Fruit fly (Drosophila melanogaster) whole organism, prepupa: ENCODE results near the gene Capr.

Experiments used
- CG10669 ChIP-seq: fragments of 200-800 bp; sonication (Bioruptor generic); optimal IDR thresholded peaks from 3 replicates; lab custom pipeline; 2018; ENCODE audit warnings: missing biosample characterization, mild to moderate bottlenecking, missing genetic modification characterization, moderate library complexity
- CG3032 ChIP-seq: fragments of 200-800 bp; optimal IDR thresholded peaks from 2 replicates; lab custom pipeline; 2019; ENCODE audit warnings: missing biosample characterization, mild to moderate bottlenecking, missing genetic modification characterization, moderate library complexity
- CG3919 ChIP-seq: fragments of 200-800 bp; sonication (Bioruptor generic); optimal IDR thresholded peaks from 3 replicates; lab custom pipeline; 2016; ENCODE audit warnings: missing biosample characterization, missing genetic modification characterization
- CG6163 ChIP-seq: fragments of 200-800 bp; sonication (Bioruptor generic); IDR thresholded peaks from 3 replicates; pipeline ENCODE4 v1.3.6; 2022; ENCODE audit warnings: missing biosample characterization, missing genetic modification characterization
- Ets21C ChIP-seq: fragments of 200-800 bp; sonication (Bioruptor generic); optimal IDR thresholded peaks from 3 replicates; lab custom pipeline; 2016; ENCODE audit warnings: missing biosample characterization, missing genetic modification characterization
- OdsH ChIP-seq: fragments of 200-800 bp; sonication (Bioruptor generic); optimal IDR thresholded peaks from 3 replicates; lab custom pipeline; 2016; ENCODE audit warnings: missing biosample characterization, missing genetic modification characterization
- Sox102F ChIP-seq: fragments of 200-800 bp; sonication (Bioruptor generic); optimal IDR thresholded peaks from 2 replicates; lab custom pipeline; 2016; ENCODE audit warnings: missing biosample characterization, mild to moderate bottlenecking, missing genetic modification characterization
- esn ChIP-seq: fragments of 200-800 bp; sonication (Bioruptor generic); optimal IDR thresholded peaks from 2 replicates; lab custom pipeline; 2016; ENCODE audit warnings: missing biosample characterization, mild to moderate bottlenecking, missing genetic modification characterization, moderate library complexity
- spab ChIP-seq: fragments of 200-800 bp; sonication (Bioruptor generic); optimal IDR thresholded peaks from 2 replicates; lab custom pipeline; 2017; ENCODE audit warnings: missing biosample characterization, mild to moderate bottlenecking, missing genetic modification characterization, missing genetic modification reagents

Capr gene

dm6 chr3L:18620988-18621734 lies 52.0 kb downstream of the Capr start (continued):
- TF ChIP-seq esn (GFP tag; lab: Kevin White, UChicago) (peak; percentile 59), spab (no peak), CG3919 (GFP tag; lab: Kevin White, UChicago) (peak; percentile 54), CG6163 (GFP tag; lab: Robert Waterston, UW) (peak; percentile 22; the same call in 1 of the 3 replicates), Sox102F (GFP tag; lab: Kevin White, UChicago) (peak; percentile 46), Ets21C (GFP tag; lab: Kevin White, UChicago) (peak; percentile 26), CG10669 (GFP tag; lab: Kevin White, UChicago) (no peak), OdsH (GFP tag; lab: Kevin White, UChicago) (peak; percentile 51), CG3032 (tag; lab: Kevin White, UChicago) (no peak)
